Fruit fly (Drosophila melanogaster) Kc167 (cell line): ENCODE data around the gene CG34126.

Source experiments
- Myc ChIP-seq: fragments of >200 bp; optimal IDR thresholded peaks from 2 replicates; lab custom pipeline; 2017; ENCODE audit warnings: missing external identifiers
- Sin3A ChIP-seq: fragments of >200 bp; optimal IDR thresholded peaks from 2 replicates; lab custom pipeline; 2018; ENCODE audit warnings: missing external identifiers
- h ChIP-seq: fragments of >200 bp; optimal IDR thresholded peaks from 3 replicates; lab custom pipeline; 2018; ENCODE audit warnings: missing external identifiers
- psq ChIP-seq: fragments of >200 bp; optimal IDR thresholded peaks from 2 replicates; lab custom pipeline; 2017; ENCODE audit warnings: missing external identifiers
- ttk ChIP-seq: sonication (Bioruptor generic); optimal IDR thresholded peaks from 2 replicates; lab custom pipeline; 2017; ENCODE audit warnings: missing external identifiers

DNA sequence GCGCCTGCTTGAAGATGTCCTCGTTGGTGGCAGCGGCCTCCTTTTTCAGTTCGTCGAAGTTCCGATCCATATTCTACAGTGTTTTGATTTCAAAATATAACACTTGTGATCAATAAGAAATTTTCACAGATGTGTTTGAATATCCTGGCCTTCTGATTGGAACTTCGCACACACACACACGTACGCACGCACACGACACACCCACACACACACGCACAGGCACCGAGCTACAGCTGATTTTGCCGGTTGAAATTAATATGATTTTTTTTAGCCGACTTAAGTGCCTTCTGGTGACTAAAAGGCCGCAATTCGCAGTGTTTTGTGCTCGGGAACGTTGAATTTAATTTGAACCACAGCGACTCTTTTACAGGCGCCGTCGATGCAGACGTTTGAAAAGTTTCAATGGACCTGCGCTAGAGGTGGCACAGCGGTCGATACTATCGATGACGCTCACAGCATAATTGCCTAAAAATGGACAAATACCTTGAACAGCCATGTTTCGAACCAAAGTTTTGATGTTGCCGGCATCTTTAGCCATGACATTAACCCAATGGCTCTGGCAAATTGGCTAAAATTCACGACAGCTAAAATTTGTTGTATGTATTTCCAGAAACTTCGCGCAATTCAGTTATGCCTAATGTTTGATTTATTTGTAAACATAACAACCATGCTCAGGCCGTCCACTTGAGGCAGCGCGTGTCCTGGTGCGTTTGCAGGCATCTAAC is 28.1 kb downstream of the CG34126 start, which contains the start of gene Rtnl1:
- TF ChIP-seq psq (lab: Kevin White, UChicago), result no peak
- no peak for TF ChIP-seq Sin3A (lab: Kevin White, UChicago)
- no peak for TF ChIP-seq Myc (lab: Kevin White, UChicago)
- no peak for TF ChIP-seq ttk (lab: Kevin White, UChicago)
- TF ChIP-seq h, result no peak
